Worm (Caenorhabditis elegans): ENCODE measurements around the gene cst-2.

DNA sequence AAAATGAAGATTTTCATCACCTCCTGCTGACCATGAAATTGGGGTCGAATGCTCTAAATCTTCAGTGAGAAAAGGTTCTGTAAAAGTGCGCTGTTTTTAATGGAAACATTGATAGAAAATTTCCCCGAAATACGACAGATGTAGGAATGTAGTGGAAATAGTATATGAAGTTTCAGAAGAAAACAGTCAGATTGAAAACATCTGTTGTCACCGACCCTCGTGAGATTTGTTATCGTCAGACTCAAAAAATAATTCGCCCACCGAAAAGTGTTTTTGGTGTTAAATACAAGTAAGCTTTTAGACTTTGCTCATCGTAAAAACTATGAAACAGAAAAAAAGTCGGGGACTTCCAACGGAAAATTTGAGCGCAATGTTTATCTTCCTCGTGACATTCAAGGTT, 29.0 kb upstream of the cst-2 start, which contains the start of gene F14H12.8:
- TF ChIP-seq elt-3 (tag; optimal IDR thresholded peaks at IDR 0.05) (no peak), snpc-4 (tag; optimal IDR thresholded peaks at IDR 0.05) (no peak), elt-2 (tag; optimal IDR thresholded peaks at IDR 0.05) (no peak), nhr-12 (tag; optimal IDR thresholded peaks at IDR 0.05) (no peak), pha-4 (tag; optimal IDR thresholded peaks at IDR 0.05) (no peak), nhr-25 (tag; optimal IDR thresholded peaks at IDR 0.05) (no peak), R02D3.7 (tag; optimal IDR thresholded peaks at IDR 0.05) (no peak), ceh-9 (tag; optimal IDR thresholded peaks at IDR 0.05) (no peak), nhr-43 (tag; optimal IDR thresholded peaks at IDR 0.05; ENCODE audit: poor library complexity, severe bottlenecking) (no peak), mdl-1 (tag; optimal IDR thresholded peaks at IDR 0.05) (no peak), unc-62 (GFP tag; optimal IDR thresholded peaks at IDR 0.05) (no peak), nhr-77 (tag; optimal IDR thresholded peaks at IDR 0.05) (no peak), pqm-1 (tag; optimal IDR thresholded peaks at IDR 0.05) (no peak)
